Fruit fly (Drosophila melanogaster) whole organism, embryonic: ENCODE data around the gene CG31816.

ENCODE experiments used
- CG10274 ChIP-seq: fragments of 200-800 bp; sonication (Bioruptor generic); optimal IDR thresholded peaks from 3 replicates; lab custom pipeline; 2017; ENCODE audit warnings: missing biosample characterization, mild to moderate bottlenecking, missing genetic modification characterization
- CG10431 ChIP-seq: fragments of 200-800 bp; sonication (Bioruptor generic); optimal IDR thresholded peaks from 3 replicates; lab custom pipeline; 2018; ENCODE audit warnings: missing biosample characterization, mild to moderate bottlenecking, missing genetic modification characterization
- CG10565 ChIP-seq: fragments of 200-800 bp; sonication (Bioruptor generic); optimal IDR thresholded peaks from 3 replicates; lab custom pipeline; 2016; ENCODE audit warnings: missing biosample characterization, mild to moderate bottlenecking, missing genetic modification characterization
- CG10959 ChIP-seq: fragments of 200-800 bp; sonication (Bioruptor generic); IDR thresholded peaks from 2 replicates; pipeline ENCODE4 v1.3.6; 2022; ENCODE audit warnings: missing biosample characterization, missing genetic modification characterization
- CG11695 ChIP-seq: fragments of 200-800 bp; sonication (Bioruptor generic); IDR thresholded peaks from 3 replicates; pipeline ENCODE4 v1.3.6; 2022; ENCODE audit warnings: missing biosample characterization, missing genetic modification characterization
- CG11696 ChIP-seq: fragments of 200-800 bp; sonication (Bioruptor generic); IDR thresholded peaks from 2 replicates; pipeline ENCODE4 v1.3.6; 2022; ENCODE audit warnings: missing biosample characterization, missing genetic modification characterization
- CG12769 ChIP-seq: fragments of 200-800 bp; sonication (Bioruptor generic); optimal IDR thresholded peaks from 2 replicates; lab custom pipeline; 2019; ENCODE audit warnings: missing biosample characterization, mild to moderate bottlenecking, missing genetic modification characterization, moderate library complexity
- CG13123 ChIP-seq: fragments of 200-800 bp; sonication (Bioruptor generic); optimal IDR thresholded peaks from 2 replicates; lab custom pipeline; 2016; ENCODE audit warnings: missing biosample characterization, missing genetic modification characterization
- CG14667 ChIP-seq: fragments of 200-800 bp; sonication (Bioruptor generic); IDR thresholded peaks from 2 replicates; pipeline ENCODE4 v1.3.6; 2022; ENCODE audit warnings: missing biosample characterization, missing genetic modification characterization
- CG15269 ChIP-seq: fragments of 200-800 bp; sonication (Bioruptor generic); optimal IDR thresholded peaks from 2 replicates; lab custom pipeline; 2018; ENCODE audit warnings: missing biosample characterization, mild to moderate bottlenecking, missing genetic modification characterization, moderate library complexity
- CG15514 ChIP-seq: fragments of 200-800 bp; sonication (Bioruptor generic); optimal IDR thresholded peaks from 3 replicates; lab custom pipeline; 2017; ENCODE audit warnings: missing biosample characterization, missing genetic modification characterization, mild to moderate bottlenecking, moderate library complexity, missing genetic modification reagents
- CG17829 ChIP-seq: fragments of 200-800 bp; optimal IDR thresholded peaks from 2 replicates; lab custom pipeline; 2019; ENCODE audit warnings: missing biosample characterization, mild to moderate bottlenecking, missing genetic modification characterization, moderate library complexity
- CG18599 ChIP-seq: fragments of 200-800 bp; sonication (Bioruptor generic); optimal IDR thresholded peaks from 3 replicates; lab custom pipeline; 2017; ENCODE audit warnings: missing biosample characterization, missing genetic modification characterization, mild to moderate bottlenecking, moderate library complexity, missing genetic modification reagents
- CG2678 ChIP-seq: fragments of 200-800 bp; sonication (Bioruptor generic); optimal IDR thresholded peaks from 3 replicates; lab custom pipeline; 2019; ENCODE audit warnings: missing biosample characterization, mild to moderate bottlenecking, missing genetic modification characterization, moderate library complexity
- CG2875 ChIP-seq: fragments of 200-800 bp; sonication (Bioruptor generic); optimal IDR thresholded peaks from 2 replicates; lab custom pipeline; 2017; ENCODE audit warnings: missing biosample characterization, mild to moderate bottlenecking, missing genetic modification characterization, missing genetic modification reagents
- CG30403 ChIP-seq: fragments of 200-800 bp; sonication (Bioruptor generic); optimal IDR thresholded peaks from 3 replicates; lab custom pipeline; 2016; ENCODE audit warnings: missing biosample characterization, missing genetic modification characterization
- CG3065 ChIP-seq: fragments of 200-800 bp; sonication (Bioruptor generic); optimal IDR thresholded peaks from 2 replicates; lab custom pipeline; 2016; ENCODE audit warnings: missing biosample characterization, missing genetic modification characterization
- CG32767 ChIP-seq: fragments of 200-800 bp; sonication (Bioruptor generic); IDR thresholded peaks from 2 replicates; pipeline ENCODE4 v1.3.6; 2022; ENCODE audit warnings: missing biosample characterization, missing genetic modification characterization
- CG32772 ChIP-seq: fragments of 200-800 bp; sonication (Bioruptor generic); IDR thresholded peaks from 2 replicates; pipeline ENCODE4 v1.3.6; 2022; ENCODE audit warnings: missing biosample characterization, missing genetic modification characterization
- CG43689 ChIP-seq: fragments of 200-800 bp; sonication (Bioruptor generic); IDR thresholded peaks from 2 replicates; pipeline ENCODE4 v1.3.6; 2022; ENCODE audit warnings: missing biosample characterization, missing genetic modification characterization
- CG4617 ChIP-seq: fragments of 200-800 bp; sonication (Bioruptor generic); optimal IDR thresholded peaks from 3 replicates; lab custom pipeline; 2016; ENCODE audit warnings: missing biosample characterization, missing genetic modification characterization, borderline replicate concordance
- CG4730 ChIP-seq: fragments of 200-800 bp; sonication (Bioruptor generic); IDR thresholded peaks from 2 replicates; pipeline ENCODE4 v1.3.6; 2022; ENCODE audit warnings: missing biosample characterization, missing genetic modification characterization
- CG4820 ChIP-seq: fragments of 200-800 bp; sonication (Bioruptor generic); optimal IDR thresholded peaks from 3 replicates; lab custom pipeline; 2016; ENCODE audit warnings: missing biosample characterization, missing genetic modification characterization
- CG6813 ChIP-seq: fragments of 200-800 bp; sonication (Bioruptor generic); optimal IDR thresholded peaks from 2 replicates; lab custom pipeline; 2017; ENCODE audit warnings: missing biosample characterization, missing genetic modification characterization, mild to moderate bottlenecking, moderate library complexity, missing genetic modification reagents
- CG8765 ChIP-seq: fragments of 200-800 bp; sonication (Bioruptor generic); IDR thresholded peaks from 2 replicates; pipeline ENCODE4 v1.3.6; 2022; ENCODE audit warnings: missing biosample characterization, missing genetic modification characterization
- CG9437 ChIP-seq: fragments of 200-800 bp; sonication (Bioruptor generic); optimal IDR thresholded peaks from 2 replicates; lab custom pipeline; 2018; ENCODE audit warnings: missing biosample characterization, mild to moderate bottlenecking, missing genetic modification characterization
- Dip3 ChIP-seq: fragments of 200-800 bp; sonication (Bioruptor generic); optimal IDR thresholded peaks from 3 replicates; lab custom pipeline; 2016; ENCODE audit warnings: missing biosample characterization, missing genetic modification characterization
- E2f2 ChIP-seq: fragments of 200-800 bp; sonication (Bioruptor generic); IDR thresholded peaks from 2 replicates; pipeline ENCODE4 v1.3.6; 2022; ENCODE audit warnings: missing biosample characterization, missing genetic modification characterization
- Ets97D ChIP-seq: fragments of 200-800 bp; sonication (Bioruptor generic); optimal IDR thresholded peaks from 3 replicates; lab custom pipeline; 2016; ENCODE audit warnings: missing biosample characterization, missing genetic modification characterization
- NfI ChIP-seq: fragments of 200-800 bp; sonication (Bioruptor generic); optimal IDR thresholded peaks from 3 replicates; lab custom pipeline; 2018; ENCODE audit warnings: missing biosample characterization, mild to moderate bottlenecking, missing genetic modification characterization, moderate library complexity
- Oli ChIP-seq: fragments of 200-800 bp; sonication (Bioruptor generic); optimal IDR thresholded peaks from 2 replicates; lab custom pipeline; 2018; ENCODE audit warnings: missing biosample characterization, mild to moderate bottlenecking, missing genetic modification characterization, moderate library complexity
- Pdp1 ChIP-seq, 2 experiments: fragments of 200-800 bp; sonication (Bioruptor generic); optimal IDR thresholded peaks; 3 replicates each; lab custom pipeline; 2016; ENCODE audit warnings: missing biosample characterization in 2 of 2, missing genetic modification characterization in 2 of 2, mild to moderate bottlenecking in 1 of 2, moderate library complexity in 1 of 2
- Rx ChIP-seq: fragments of 200-800 bp; sonication (Bioruptor generic); IDR thresholded peaks from 2 replicates; pipeline ENCODE4 v1.3.6; 2022; ENCODE audit warnings: missing biosample characterization, missing genetic modification characterization
- Sox100B ChIP-seq: fragments of 200-800 bp; sonication (Bioruptor generic); optimal IDR thresholded peaks from 3 replicates; lab custom pipeline; 2018; ENCODE audit warnings: missing biosample characterization, mild to moderate bottlenecking, missing genetic modification characterization
- Sry-β ChIP-seq: fragments of 200-800 bp; sonication (Bioruptor generic); optimal IDR thresholded peaks from 2 replicates; lab custom pipeline; 2018; ENCODE audit warnings: missing biosample characterization, mild to moderate bottlenecking, missing genetic modification characterization, moderate library complexity
- Vsx1 ChIP-seq: fragments of 200-800 bp; sonication (Bioruptor generic); optimal IDR thresholded peaks from 2 replicates; lab custom pipeline; 2017; ENCODE audit warnings: missing biosample characterization, mild to moderate bottlenecking, missing genetic modification characterization, missing genetic modification reagents
- bigmax ChIP-seq: fragments of 200-800 bp; sonication (Bioruptor generic); optimal IDR thresholded peaks from 2 replicates; lab custom pipeline; 2018; ENCODE audit warnings: missing biosample characterization, mild to moderate bottlenecking, missing genetic modification characterization
- br ChIP-seq: fragments of >200 bp; optimal IDR thresholded peaks from 2 replicates; lab custom pipeline; 2017
- cato ChIP-seq: fragments of 200-800 bp; sonication (Bioruptor generic); optimal IDR thresholded peaks from 2 replicates; lab custom pipeline; 2016; ENCODE audit warnings: missing biosample characterization, missing genetic modification characterization, borderline replicate concordance
- dysf ChIP-seq: fragments of 200-800 bp; sonication (Bioruptor generic); IDR thresholded peaks from 3 replicates; pipeline ENCODE4 v1.3.6; 2022; ENCODE audit warnings: missing biosample characterization, missing genetic modification characterization
- gem ChIP-seq: fragments of 200-800 bp; sonication (Bioruptor generic); optimal IDR thresholded peaks from 2 replicates; lab custom pipeline; 2019; ENCODE audit warnings: missing biosample characterization, mild to moderate bottlenecking, missing genetic modification characterization, moderate library complexity
- grau ChIP-seq: fragments of 200-800 bp; optimal IDR thresholded peaks from 3 replicates; lab custom pipeline; 2019; ENCODE audit warnings: missing biosample characterization, mild to moderate bottlenecking, missing genetic modification characterization, moderate library complexity
- kah ChIP-seq: fragments of 200-800 bp; sonication (Bioruptor generic); optimal IDR thresholded peaks from 2 replicates; lab custom pipeline; 2018; ENCODE audit warnings: missing biosample characterization, mild to moderate bottlenecking, missing genetic modification characterization
- repo ChIP-seq: fragments of 200-800 bp; sonication (Bioruptor generic); optimal IDR thresholded peaks from 2 replicates; lab custom pipeline; 2016; ENCODE audit warnings: missing biosample characterization, missing genetic modification characterization
- run ChIP-seq: fragments of 200-800 bp; sonication (Bioruptor generic); optimal IDR thresholded peaks from 3 replicates; lab custom pipeline; 2018; ENCODE audit warnings: missing biosample characterization, mild to moderate bottlenecking, missing genetic modification characterization
- seq ChIP-seq: fragments of 200-800 bp; sonication (Bioruptor generic); IDR thresholded peaks from 2 replicates; pipeline ENCODE4 v1.3.6; 2022; ENCODE audit warnings: missing biosample characterization, missing genetic modification characterization
- slp2 ChIP-seq: fragments of 200-800 bp; sonication (Bioruptor generic); optimal IDR thresholded peaks from 2 replicates; lab custom pipeline; 2016; ENCODE audit warnings: missing biosample characterization, missing genetic modification characterization
- sqz ChIP-seq: fragments of 200-800 bp; sonication (Bioruptor generic); optimal IDR thresholded peaks from 3 replicates; lab custom pipeline; 2018; ENCODE audit warnings: missing biosample characterization, mild to moderate bottlenecking, missing genetic modification characterization
- tx ChIP-seq: fragments of 200-800 bp; sonication (Bioruptor generic); optimal IDR thresholded peaks from 2 replicates; lab custom pipeline; 2016; ENCODE audit warnings: missing biosample characterization, missing genetic modification characterization

The CG31816 gene

DNA sequence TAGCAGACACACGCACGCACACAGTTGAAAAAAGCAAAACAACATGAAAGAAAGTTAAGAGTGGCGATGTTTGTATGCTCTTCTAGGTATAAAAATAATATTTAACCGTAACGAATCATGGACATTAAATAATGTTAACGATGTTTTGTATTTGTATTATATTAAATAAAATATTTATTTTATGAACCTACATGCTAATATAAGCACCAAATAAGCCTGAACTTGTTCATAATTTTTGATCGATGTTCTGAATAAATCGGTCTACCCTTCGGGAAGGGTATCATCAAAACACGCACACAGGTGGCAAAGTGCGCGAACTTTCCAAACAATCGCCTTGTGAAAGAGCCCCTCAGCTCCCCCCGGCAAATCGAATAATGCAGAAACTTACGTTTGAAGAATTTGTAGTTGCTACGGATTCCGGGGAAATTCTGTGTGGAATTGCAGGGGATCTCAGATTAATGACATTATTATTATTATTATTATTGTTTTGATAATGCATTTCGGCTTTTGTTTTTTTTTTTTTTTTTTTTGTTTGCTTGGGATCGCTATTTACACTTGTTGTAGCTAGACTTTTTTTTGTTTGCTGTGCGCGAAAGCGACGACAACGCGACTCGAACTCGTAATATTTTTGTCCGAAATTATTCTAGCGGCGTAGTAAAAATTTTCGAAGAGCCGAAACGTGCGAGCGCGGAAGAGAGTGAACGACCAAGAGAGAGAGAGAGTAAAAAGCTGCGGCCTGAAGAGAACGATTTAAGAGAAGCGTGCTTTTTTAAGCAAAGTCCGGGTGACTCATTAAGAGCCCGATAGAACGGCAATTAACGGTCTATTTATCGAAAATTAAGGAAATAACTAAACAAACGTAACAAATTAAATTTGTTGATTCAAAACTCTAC lies 22.5 kb upstream of the CG31816 start (continued):
- peak; percentile 50 for TF ChIP-seq CG2875 (GFP tag; lab: Kevin White, UChicago)
- peak; percentile 61 for TF ChIP-seq CG18599 (GFP tag; lab: Kevin White, UChicago)
- no peak for TF ChIP-seq CG6813
- TF ChIP-seq CG10431 (GFP tag; lab: Kevin White, UChicago) = peak; percentile 37
- TF ChIP-seq CG12769 (tag; lab: Kevin White, UChicago) = no peak
- no peak for TF ChIP-seq repo (GFP tag; lab: Kevin White, UChicago)
- TF ChIP-seq tx (GFP tag; lab: Kevin White, UChicago) = no peak
- no peak for TF ChIP-seq kah (GFP tag; lab: Kevin White, UChicago)
- TF ChIP-seq CG4820 (GFP tag; lab: Kevin White, UChicago) = no peak
- TF ChIP-seq Sox100B (GFP tag; lab: Kevin White, UChicago) = peak; percentile 20
- TF ChIP-seq Vsx1 (GFP tag; lab: Kevin White, UChicago) = no peak
- no peak for TF ChIP-seq Rx (GFP tag; lab: Robert Waterston, UW)
- no peak for TF ChIP-seq slp2
- 0 out of 2 replicates have a peak, but pooled peaks have one; percentile 10 for TF ChIP-seq CG10959 (GFP tag; lab: Robert Waterston, UW)
- no peak for TF ChIP-seq bigmax (GFP tag; lab: Kevin White, UChicago)
- peak; percentile 60 for TF ChIP-seq CG32772 (GFP tag; lab: Robert Waterston, UW)
- no peak for TF ChIP-seq CG15514
- TF ChIP-seq gem = peak; percentile 71
- no peak for TF ChIP-seq CG3065 (GFP tag; lab: Kevin White, UChicago)
- TF ChIP-seq CG15269 = peak; percentile 42
- TF ChIP-seq E2f2 (GFP tag; lab: Robert Waterston, UW) = 0 out of 2 replicates have a peak, but pooled peaks have one; percentile 28
- TF ChIP-seq NfI (GFP tag; lab: Kevin White, UChicago) = peak; percentile 48
- TF ChIP-seq CG32767 (GFP tag; lab: Robert Waterston, UW) = no peak
- TF ChIP-seq Pdp1 (GFP tag; optimal IDR thresholded peaks at IDR 0.05; lab: Kevin White, UChicago) = peak in 1 of 2 experiments; percentile 50
- TF ChIP-seq CG17829 = peak; percentile 25
- 0 out of 3 replicates have a peak, but pooled peaks have one; percentile 44 for TF ChIP-seq dysf (GFP tag; lab: Robert Waterston, UW)
- no peak for TF ChIP-seq cato (GFP tag; lab: Kevin White, UChicago)
- TF ChIP-seq run (tag; lab: Kevin White, UChicago) = no peak
- peak; percentile 59 for TF ChIP-seq sqz
- no peak for TF ChIP-seq CG8765 (GFP tag; lab: Robert Waterston, UW)
- TF ChIP-seq CG4617 (GFP tag; lab: Kevin White, UChicago) = no peak
- peak; percentile 42 for TF ChIP-seq CG30403 (GFP tag; lab: Kevin White, UChicago)
- no peak for TF ChIP-seq Ets97D
- TF ChIP-seq CG43689 (GFP tag; lab: Robert Waterston, UW) = no peak
- TF ChIP-seq CG11696 (GFP tag; lab: Robert Waterston, UW) = peak; percentile 36; the same call in 1 of the 2 replicates
- TF ChIP-seq CG11695 (GFP tag; lab: Robert Waterston, UW) = 0 out of 3 replicates have a peak, but pooled peaks have one; percentile 6
- no peak for TF ChIP-seq seq
- no peak for TF ChIP-seq Dip3 (GFP tag; lab: Kevin White, UChicago)
- peak; percentile 50 for TF ChIP-seq grau (tag; lab: Kevin White, UChicago)
- TF ChIP-seq CG10274 (GFP tag; lab: Kevin White, UChicago) = peak; percentile 15
- TF ChIP-seq CG10565 = no peak
- TF ChIP-seq CG4730 (GFP tag; lab: Robert Waterston, UW) = no peak
- no peak for TF ChIP-seq Sry-β (GFP tag; lab: Kevin White, UChicago)
- TF ChIP-seq CG9437 (GFP tag; lab: Kevin White, UChicago) = peak; percentile 44
- no peak for TF ChIP-seq CG14667
- TF ChIP-seq Oli = peak; percentile 51
- TF ChIP-seq CG2678 (tag; lab: Kevin White, UChicago) = peak; percentile 57
- TF ChIP-seq CG13123 (GFP tag; lab: Kevin White, UChicago) = no peak
- no peak for TF ChIP-seq br (lab: Kevin White, UChicago)
